Fruit fly (Drosophila melanogaster) whole organism, pupa: Measurements from ENCODE around the gene CG3823.

Source experiments
- CG10348 ChIP-seq: fragments of 200-800 bp; sonication (Bioruptor generic); IDR thresholded peaks from 2 replicates; pipeline ENCODE4 v1.3.6; 2022; ENCODE audit warnings: missing biosample characterization, missing genetic modification characterization
- CG12605 ChIP-seq: fragments of 200-800 bp; sonication (Bioruptor generic); IDR thresholded peaks from 2 replicates; pipeline ENCODE4 v1.3.6; 2022; ENCODE audit warnings: missing biosample characterization, missing genetic modification characterization
- CG13204 ChIP-seq: fragments of 200-800 bp; sonication (Bioruptor generic); optimal IDR thresholded peaks from 2 replicates; lab custom pipeline; 2018; ENCODE audit warnings: missing biosample characterization, mild to moderate bottlenecking, missing genetic modification characterization, moderate library complexity
- CG17806 ChIP-seq: fragments of 200-800 bp; sonication (Bioruptor generic); optimal IDR thresholded peaks from 2 replicates; lab custom pipeline; 2018; ENCODE audit warnings: missing biosample characterization, mild to moderate bottlenecking, missing genetic modification characterization, moderate library complexity
- CG34367 ChIP-seq: fragments of 200-800 bp; sonication (Bioruptor generic); optimal IDR thresholded peaks from 2 replicates; lab custom pipeline; 2018; ENCODE audit warnings: missing biosample characterization, mild to moderate bottlenecking, missing genetic modification characterization
- CG4496 ChIP-seq: fragments of 200-800 bp; sonication (Bioruptor generic); IDR thresholded peaks from 3 replicates; pipeline ENCODE4 v1.3.6; 2022; ENCODE audit warnings: missing biosample characterization, missing genetic modification characterization
- CG8159 ChIP-seq: fragments of 200-800 bp; sonication (Bioruptor generic); optimal IDR thresholded peaks from 3 replicates; lab custom pipeline; 2018; ENCODE audit warnings: missing biosample characterization, mild to moderate bottlenecking, missing genetic modification characterization, moderate library complexity
- CG8301 ChIP-seq: fragments of 200-800 bp; sonication (Bioruptor generic); optimal IDR thresholded peaks from 2 replicates; lab custom pipeline; 2018; ENCODE audit warnings: missing biosample characterization, mild to moderate bottlenecking, missing genetic modification characterization
- CG9948 ChIP-seq: fragments of 200-800 bp; sonication (Bioruptor generic); optimal IDR thresholded peaks from 2 replicates; lab custom pipeline; 2018; ENCODE audit warnings: missing biosample characterization, mild to moderate bottlenecking, missing genetic modification characterization, moderate library complexity
- D1 ChIP-seq: fragments of 200-800 bp; sonication (Bioruptor generic); optimal IDR thresholded peaks from 2 replicates; lab custom pipeline; 2018; ENCODE audit warnings: missing biosample characterization, mild to moderate bottlenecking, missing genetic modification characterization, moderate library complexity
- EcR ChIP-seq: fragments of 200-800 bp; sonication (Bioruptor generic); optimal IDR thresholded peaks from 3 replicates; lab custom pipeline; 2019; ENCODE audit warnings: missing biosample characterization, missing genetic modification characterization, mild to moderate bottlenecking, moderate library complexity, missing genetic modification reagents
- Pif1B ChIP-seq: fragments of 200-800 bp; sonication (Bioruptor generic); optimal IDR thresholded peaks from 3 replicates; lab custom pipeline; 2016; ENCODE audit warnings: missing biosample characterization, missing genetic modification characterization
- Snoo ChIP-seq: fragments of 200-800 bp; sonication (Bioruptor generic); optimal IDR thresholded peaks from 3 replicates; lab custom pipeline; 2017; ENCODE audit warnings: missing biosample characterization, mild to moderate bottlenecking, missing genetic modification characterization, inconsistent platforms
- fd96Ca ChIP-seq: fragments of 200-800 bp; sonication (Bioruptor generic); IDR thresholded peaks from 3 replicates; pipeline ENCODE4 v1.3.6; 2022; ENCODE audit warnings: missing biosample characterization, missing genetic modification characterization

DNA sequence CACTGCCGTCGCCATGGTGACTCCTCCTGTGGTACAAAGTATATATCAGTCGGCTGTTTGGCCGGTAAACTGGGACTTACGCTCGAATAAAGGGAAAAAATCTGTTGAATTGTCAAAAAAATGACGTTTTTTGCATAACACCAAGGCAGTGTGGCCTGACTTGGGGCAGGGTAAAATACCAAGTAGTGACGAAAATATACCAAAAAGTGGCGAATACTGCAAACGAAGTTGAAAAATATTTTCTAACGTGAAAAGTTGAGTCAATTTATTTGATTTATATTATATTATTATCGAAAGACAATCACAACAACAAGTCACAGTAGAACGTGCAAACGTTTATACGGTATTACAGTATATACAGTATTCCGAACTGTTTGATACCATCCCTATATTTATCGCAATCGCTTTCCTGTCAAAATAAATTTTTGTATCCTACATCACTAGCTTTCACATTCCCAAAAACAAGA, 46.5 kb downstream of the CG3823 start, which contains the start of the genes ND-B16.6 and kdn:
- no peak for TF ChIP-seq CG34367 (tag; lab: Kevin White, UChicago)
- TF ChIP-seq D1: no peak
- no peak for TF ChIP-seq fd96Ca (GFP tag; lab: Robert Waterston, UW)
- no peak for TF ChIP-seq CG9948
- TF ChIP-seq CG10348 (GFP tag; lab: Robert Waterston, UW): no peak
- no peak for TF ChIP-seq CG12605 (GFP tag; lab: Robert Waterston, UW)
- TF ChIP-seq CG13204: no peak
- TF ChIP-seq CG8159 (tag; lab: Kevin White, UChicago): no peak
- TF ChIP-seq CG17806 (tag; lab: Kevin White, UChicago): no peak
- TF ChIP-seq Snoo (tag; lab: Kevin White, UChicago): no peak
- no peak for TF ChIP-seq Pif1B (GFP tag; lab: Kevin White, UChicago)
- TF ChIP-seq EcR (GFP tag; lab: Kevin White, UChicago): no peak
- no peak for TF ChIP-seq CG8301 (tag; lab: Kevin White, UChicago)
- no peak for TF ChIP-seq CG4496
